Worm (Caenorhabditis elegans) whole organism, young adult: ENCODE measurements around the gene Y61B8B.3.

Source experiments
- B0261.1 ChIP-seq: sonication (generic microtip); optimal IDR thresholded peaks from 2 replicates; lab custom pipeline; 2016; ENCODE audit warnings: mild to moderate bottlenecking, missing genetic modification characterization, moderate library complexity, missing compliant biosample characterization
- C17E4.6 ChIP-seq: fragments of 200-800 bp; sonication (Bioruptor generic); IDR thresholded peaks from 2 replicates; pipeline ENCODE4 v1.3.6; 2022; ENCODE audit warnings: missing genetic modification reagents, missing genetic modification characterization, missing compliant biosample characterization
- F10E7.11 ChIP-seq: sonication (generic microtip); optimal IDR thresholded peaks from 2 replicates; lab custom pipeline; 2017; ENCODE audit warnings: mild to moderate bottlenecking, missing genetic modification characterization, moderate library complexity, missing compliant biosample characterization
- F39B2.1 ChIP-seq: fragments of 200-800 bp; sonication (Bioruptor generic); IDR thresholded peaks from 2 replicates; pipeline ENCODE4 v1.3.6; 2022; ENCODE audit warnings: missing genetic modification reagents, missing genetic modification characterization, missing compliant biosample characterization
- F55B11.4 ChIP-seq: sonication (generic microtip); optimal IDR thresholded peaks from 2 replicates; lab custom pipeline; 2016; ENCODE audit warnings: missing compliant biosample characterization, missing genetic modification characterization, borderline replicate concordance; ENCODE audit not compliant: insufficient read depth
- Y79H2A.3 ChIP-seq: fragments of 200-800 bp; sonication (Bioruptor generic); conservative IDR thresholded peaks from 2 replicates; pipeline ENCODE4 v1.3.6; 2022; ENCODE audit warnings: missing genetic modification reagents, missing genetic modification characterization, missing compliant biosample characterization
- Y95B8A.8 ChIP-seq: fragments of 200-800 bp; sonication (Bioruptor generic); IDR thresholded peaks from 2 replicates; pipeline ENCODE4 v1.3.6; 2022; ENCODE audit warnings: missing genetic modification reagents, missing genetic modification characterization, missing compliant biosample characterization
- ZK185.1 ChIP-seq: sonication (generic microtip); optimal IDR thresholded peaks from 2 replicates; lab custom pipeline; 2016; ENCODE audit warnings: mild to moderate bottlenecking, missing genetic modification characterization, missing compliant biosample characterization; ENCODE audit not compliant: poor library complexity, severe bottlenecking
- akir-1 ChIP-seq: fragments of 200-800 bp; sonication (Bioruptor generic); optimal IDR thresholded peaks from 2 replicates; lab custom pipeline; 2018; ENCODE audit warnings: mild to moderate bottlenecking, missing genetic modification characterization, moderate library complexity, missing compliant biosample characterization
- aptf-2 ChIP-seq: fragments of 200-800 bp; sonication (Bioruptor generic); conservative IDR thresholded peaks from 2 replicates; pipeline ENCODE4 v1.3.6; 2022; ENCODE audit warnings: missing genetic modification reagents, missing genetic modification characterization, missing compliant biosample characterization
- athp-1 ChIP-seq: sonication (generic microtip); optimal IDR thresholded peaks from 2 replicates; lab custom pipeline; 2017; ENCODE audit warnings: mild to moderate bottlenecking, missing genetic modification characterization, missing compliant biosample characterization
- ceh-58 ChIP-seq: fragments of 200-800 bp; sonication (Bioruptor generic); IDR thresholded peaks from 2 replicates; pipeline ENCODE4 v1.3.6; 2022; ENCODE audit warnings: missing genetic modification characterization, missing compliant biosample characterization
- chd-7 ChIP-seq: sonication (generic microtip); optimal IDR thresholded peaks from 2 replicates; lab custom pipeline; 2016; ENCODE audit warnings: mild to moderate bottlenecking, missing genetic modification characterization, moderate library complexity, missing compliant biosample characterization
- dpff-1 ChIP-seq: sonication (generic microtip); optimal IDR thresholded peaks from 2 replicates; lab custom pipeline; 2017; ENCODE audit warnings: mild to moderate bottlenecking, missing genetic modification characterization, missing compliant biosample characterization
- egl-44 ChIP-seq: fragments of 200-800 bp; sonication (Bioruptor generic); IDR thresholded peaks from 2 replicates; pipeline ENCODE4 v1.3.6; 2022; ENCODE audit warnings: missing genetic modification reagents, missing genetic modification characterization, missing compliant biosample characterization
- hmg-1.2 ChIP-seq: fragments of 200-800 bp; sonication (Bioruptor generic); IDR thresholded peaks from 2 replicates; pipeline ENCODE4 v1.3.6; 2022; ENCODE audit warnings: missing genetic modification reagents, missing genetic modification characterization, missing compliant biosample characterization
- hmg-20 ChIP-seq: fragments of 200-800 bp; sonication (Bioruptor generic); IDR thresholded peaks from 2 replicates; pipeline ENCODE4 v1.3.6; 2022; ENCODE audit warnings: missing genetic modification reagents, missing genetic modification characterization, missing compliant biosample characterization
- lag-1 ChIP-seq: fragments of 200-800 bp; sonication (Bioruptor generic); IDR thresholded peaks from 2 replicates; pipeline ENCODE4 v1.3.6; 2022; ENCODE audit warnings: missing genetic modification reagents, missing genetic modification characterization, missing compliant biosample characterization
- let-607 ChIP-seq, 2 experiments: fragments of 200-800 bp in 1 of 2; sonication (Bioruptor generic) in 1 of 2; sonication (generic microtip) in 1 of 2; optimal IDR thresholded peaks; 2 replicates each; lab custom pipeline; 2016 to 2018; ENCODE audit warnings: mild to moderate bottlenecking in 2 of 2, missing compliant biosample characterization in 2 of 2, missing genetic modification characterization in 2 of 2, moderate library complexity in 2 of 2, missing genotype in 1 of 2
- lin-26 ChIP-seq: fragments of 200-800 bp; sonication (Bioruptor generic); IDR thresholded peaks from 2 replicates; pipeline ENCODE4 v1.3.6; 2022; ENCODE audit warnings: missing genetic modification reagents, missing genetic modification characterization, missing compliant biosample characterization
- lsl-1 ChIP-seq: fragments of 200-800 bp; sonication (Bioruptor generic); optimal IDR thresholded peaks from 2 replicates; lab custom pipeline; 2018; ENCODE audit warnings: mild to moderate bottlenecking, missing genetic modification characterization, moderate library complexity, missing compliant biosample characterization
- lsy-27 ChIP-seq: sonication (generic microtip); optimal IDR thresholded peaks from 2 replicates; lab custom pipeline; 2017; ENCODE audit warnings: missing genetic modification characterization, mild to moderate bottlenecking, missing compliant biosample characterization, antibody characterized with exemption, missing genotype, borderline replicate concordance; ENCODE audit not compliant: insufficient read depth
- madf-3 ChIP-seq: fragments of 200-800 bp; sonication (Bioruptor generic); IDR thresholded peaks from 2 replicates; pipeline ENCODE4 v1.3.6; 2022; ENCODE audit warnings: missing genetic modification reagents, missing genetic modification characterization, missing compliant biosample characterization
- madf-6 ChIP-seq: fragments of 200-800 bp; sonication (Bioruptor generic); IDR thresholded peaks from 2 replicates; pipeline ENCODE4 v1.3.6; 2022; ENCODE audit warnings: missing genetic modification reagents, missing genetic modification characterization, missing compliant biosample characterization
- madf-8 ChIP-seq: fragments of 200-800 bp; sonication (Bioruptor generic); conservative IDR thresholded peaks from 2 replicates; pipeline ENCODE4 v1.3.6; 2022; ENCODE audit warnings: missing genetic modification reagents, missing genetic modification characterization, missing compliant biosample characterization
- mel-28 ChIP-seq: sonication (generic microtip); optimal IDR thresholded peaks from 2 replicates; lab custom pipeline; 2016; ENCODE audit warnings: borderline replicate concordance, mild to moderate bottlenecking, missing genetic modification characterization, missing compliant biosample characterization
- mes-4 ChIP-seq: sonication (generic microtip); optimal IDR thresholded peaks from 2 replicates; lab custom pipeline; 2016; ENCODE audit warnings: missing genotype, missing genetic modification characterization, missing compliant biosample characterization
- nfya-2 ChIP-seq: fragments of 200-800 bp; sonication (Bioruptor generic); IDR thresholded peaks from 2 replicates; pipeline ENCODE4 v1.3.6; 2022; ENCODE audit warnings: missing genetic modification reagents, missing genetic modification characterization, missing compliant biosample characterization
- pbrm-1 ChIP-seq: fragments of 200-800 bp; sonication (Bioruptor generic); IDR thresholded peaks from 2 replicates; pipeline ENCODE4 v1.3.6; 2022; ENCODE audit warnings: missing genetic modification reagents, missing genetic modification characterization, missing compliant biosample characterization
- pha-4 ChIP-seq: fragments of 150-350 bp; sonication (generic microtip); optimal IDR thresholded peaks from 2 replicates; lab custom pipeline; 2014; ENCODE audit warnings: missing biosample characterization, missing genetic modification reagents, missing genetic modification characterization
- snpc-1.1 ChIP-seq: sonication (generic microtip); optimal IDR thresholded peaks from 2 replicates; lab custom pipeline; 2017; ENCODE audit warnings: missing genetic modification characterization, mild to moderate bottlenecking, missing compliant biosample characterization, antibody characterized with exemption, moderate library complexity, missing genotype, missing genetic modification reagents; ENCODE audit not compliant: insufficient read depth
- somi-1 ChIP-seq: fragments of 200-800 bp; sonication (Bioruptor generic); optimal IDR thresholded peaks from 2 replicates; lab custom pipeline; 2018; ENCODE audit warnings: mild to moderate bottlenecking, missing genetic modification characterization, missing compliant biosample characterization
- tbp1 ChIP-seq: fragments of 200-800 bp; sonication (Bioruptor generic); optimal IDR thresholded peaks from 2 replicates; lab custom pipeline; 2018; ENCODE audit warnings: mild to moderate bottlenecking, missing genetic modification characterization, missing compliant biosample characterization
- unc-130 ChIP-seq: sonication (generic microtip); optimal IDR thresholded peaks from 2 replicates; lab custom pipeline; 2016; ENCODE audit warnings: missing genetic modification reagents, missing genetic modification characterization, missing compliant biosample characterization
- unc-62 ChIP-seq: fragments of 150-350 bp; optimal IDR thresholded peaks from 2 replicates; lab custom pipeline; 2014; ENCODE audit warnings: missing biosample characterization, missing genetic modification reagents, missing genetic modification characterization
- ztf-28 ChIP-seq: fragments of 200-800 bp; sonication (Bioruptor generic); IDR thresholded peaks from 2 replicates; pipeline ENCODE4 v1.3.6; 2022; ENCODE audit warnings: missing genetic modification reagents, missing genetic modification characterization, missing compliant biosample characterization
- ztf-3 ChIP-seq: fragments of 200-800 bp; sonication (Bioruptor generic); optimal IDR thresholded peaks from 2 replicates; lab custom pipeline; 2018; ENCODE audit warnings: mild to moderate bottlenecking, missing genetic modification characterization, missing compliant biosample characterization
- ztf-6 ChIP-seq: fragments of 200-800 bp; sonication (Bioruptor generic); IDR thresholded peaks from 2 replicates; pipeline ENCODE4 v1.3.6; 2022; ENCODE audit warnings: missing genetic modification reagents, missing genetic modification characterization, missing compliant biosample characterization

Gene Y61B8B.3

DNA sequence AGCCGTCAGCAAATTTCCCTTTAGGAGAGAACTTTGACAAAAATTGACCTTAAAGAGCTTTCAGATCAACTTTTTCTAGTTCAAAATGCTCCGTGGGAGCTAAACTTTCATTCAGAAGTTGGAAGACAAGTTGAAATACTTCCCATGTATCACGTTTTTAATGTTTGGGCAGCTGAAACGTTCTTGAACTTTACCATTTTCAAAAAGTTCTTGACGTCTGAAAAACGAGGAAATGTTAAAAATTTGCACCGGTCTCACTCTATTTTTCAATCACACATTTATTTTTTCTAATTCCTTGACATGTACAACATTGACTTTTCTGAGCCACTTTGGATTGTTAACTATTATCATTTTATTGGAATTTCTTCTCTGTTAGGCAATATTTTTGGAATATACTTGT lies 9.5 kb downstream of the Y61B8B.3 start, which contains the start of gene sri-70:
Gene sri-70, plus strand, starts transcription at position 301 of the 400 bp plus-strand sequence.
- TF ChIP-seq F39B2.1 (GFP tag; lab: Robert Waterston, UW) (no peak), Y95B8A.8 (GFP tag; lab: Robert Waterston, UW) (no peak), athp-1 (tag; lab: Kevin White, UChicago) (no peak), somi-1 (no peak), akir-1 (no peak), tbp1 (GFP tag; lab: Kevin White, UChicago) (no peak)

DNA sequence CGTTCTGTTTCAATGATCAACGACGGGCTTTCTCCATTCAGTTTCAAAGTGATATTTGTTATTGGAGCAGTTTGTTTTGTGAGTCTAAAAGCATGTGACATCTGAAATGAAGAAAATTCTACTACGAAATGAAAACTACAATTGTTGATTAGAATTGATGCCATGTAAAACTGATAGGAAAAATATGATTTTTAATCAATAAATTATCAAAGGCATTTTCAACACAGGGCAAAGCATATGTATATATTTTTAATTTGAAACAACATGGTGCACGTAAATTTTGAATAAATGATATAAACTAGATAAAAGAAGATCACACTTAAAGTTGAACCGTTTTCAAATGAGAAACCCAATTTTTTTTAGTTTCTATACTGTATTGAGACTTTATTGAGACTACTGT lies 10.9 kb downstream of the Y61B8B.3 start, which contains the start of gene K10G4.5:
Gene K10G4.5, minus strand, starts transcription at position 101 of the 400 bp plus-strand sequence.
- no peak for TF ChIP-seq madf-6

- no peak for TF ChIP-seq C17E4.6 (GFP tag; lab: Robert Waterston, UW)
- TF ChIP-seq pha-4, result no peak
- TF ChIP-seq F39B2.1 (GFP tag; lab: Robert Waterston, UW), result no peak
- no peak for TF ChIP-seq Y79H2A.3 (GFP tag; lab: Robert Waterston, UW)
- TF ChIP-seq snpc-1.1, result no peak
- TF ChIP-seq unc-62 (GFP tag; lab: Kevin White, UChicago), result no peak
- no peak for TF ChIP-seq let-607 (tag; optimal IDR thresholded peaks at IDR 0.05; lab: Kevin White, UChicago)
- TF ChIP-seq egl-44 (GFP tag; lab: Robert Waterston, UW), result no peak
- TF ChIP-seq madf-8 (GFP tag; lab: Robert Waterston, UW), result no peak
- no peak for TF ChIP-seq lin-26 (GFP tag; lab: Robert Waterston, UW)
- no peak for TF ChIP-seq ztf-6
- TF ChIP-seq chd-7 (tag; lab: Kevin White, UChicago), result no peak
- no peak for TF ChIP-seq F10E7.11
- TF ChIP-seq mes-4 (tag; lab: Kevin White, UChicago), result no peak
- no peak for TF ChIP-seq hmg-20
- TF ChIP-seq F55B11.4 (tag; lab: Kevin White, UChicago), result no peak
Observed at ce11 chrV:17298657-17299056, 13.6 kb downstream of the Y61B8B.3 start.

- TF ChIP-seq dpff-1 (tag; lab: Kevin White, UChicago) (no peak), ztf-3 (GFP tag; lab: Kevin White, UChicago) (no peak), ZK185.1 (tag; lab: Kevin White, UChicago) (no peak), lsl-1 (GFP tag; lab: Kevin White, UChicago) (no peak), lsy-27 (no peak), unc-130 (GFP tag; lab: Kevin White, UChicago) (no peak), nfya-2 (GFP tag; lab: Robert Waterston, UW) (no peak), ceh-58 (GFP tag; lab: Robert Waterston, UW) (no peak)
Observed at ce11 chrV:17296443-17296842, 15.8 kb downstream of the Y61B8B.3 start.

- TF ChIP-seq madf-3 (GFP tag; lab: Robert Waterston, UW) (no peak), aptf-2 (GFP tag; lab: Robert Waterston, UW) (no peak), ztf-28 (no peak), athp-1 (tag; lab: Kevin White, UChicago) (no peak), hmg-1.2 (GFP tag; lab: Robert Waterston, UW) (no peak), B0261.1 (tag; lab: Kevin White, UChicago) (no peak), lag-1 (GFP tag; lab: Robert Waterston, UW) (no peak), pbrm-1 (no peak), mel-28 (tag; lab: Kevin White, UChicago) (no peak)
Observed at ce11 chrV:17292740-17293139, 19.5 kb downstream of the Y61B8B.3 start.
